Worm (Caenorhabditis elegans) whole organism, midembryonic: ENCODE measurements around the gene T14B1.1.

Source experiments
- flt-1 ChIP-seq: fragments of 200-800 bp; sonication (Bioruptor generic); IDR thresholded peaks from 2 replicates; pipeline ENCODE4 v1.3.6; 2022; ENCODE audit warnings: missing genetic modification characterization, missing compliant biosample characterization
- med-1 ChIP-seq: sonication (generic microtip); optimal IDR thresholded peaks from 2 replicates; lab custom pipeline; 2017; ENCODE audit warnings: missing genetic modification characterization, mild to moderate bottlenecking, missing compliant biosample characterization, antibody characterized with exemption, missing genetic modification reagents; ENCODE audit not compliant: insufficient read depth
- tab-1 ChIP-seq: fragments of 200-800 bp; sonication (Bioruptor generic); IDR thresholded peaks from 2 replicates; pipeline ENCODE4 v1.3.6; 2022; ENCODE audit warnings: missing genetic modification characterization, missing compliant biosample characterization
- ztf-29 ChIP-seq: fragments of 200-800 bp; sonication (Bioruptor generic); IDR thresholded peaks from 2 replicates; pipeline ENCODE4 v1.3.6; 2022; ENCODE audit warnings: missing genetic modification reagents, missing genetic modification characterization, missing compliant biosample characterization

- no peak for TF ChIP-seq tab-1
- no peak for TF ChIP-seq med-1 (GFP tag; lab: Kevin White, UChicago)
- no peak for TF ChIP-seq flt-1 (GFP tag; lab: Robert Waterston, UW)
- no peak for TF ChIP-seq ztf-29 (GFP tag; lab: Robert Waterston, UW)
Observed at ce11 chrX:9687264-9687663, 18.7 kb upstream of the T14B1.1 start.
